Worm (Caenorhabditis elegans) whole organism, mixed stage, embryonic: ENCODE data around the gene pak-1.

Source experiments
- M03D4.4 ChIP-seq: sonication (generic microtip); optimal IDR thresholded peaks from 2 replicates; lab custom pipeline; 2017; ENCODE audit warnings: mild to moderate bottlenecking, missing genetic modification characterization, missing compliant biosample characterization
- bed-3 ChIP-seq: fragments of 200-800 bp; sonication (Bioruptor generic); optimal IDR thresholded peaks from 3 replicates; lab custom pipeline; 2018; ENCODE audit warnings: mild to moderate bottlenecking, missing genetic modification characterization, moderate library complexity, missing compliant biosample characterization
- blmp-1 ChIP-seq: fragments of 150-350 bp; optimal IDR thresholded peaks from 2 replicates; lab custom pipeline; 2014; ENCODE audit warnings: missing biosample characterization, missing genetic modification characterization
- ceh-39 ChIP-seq: fragments of 150-350 bp; optimal IDR thresholded peaks from 2 replicates; lab custom pipeline; 2014; ENCODE audit warnings: missing biosample characterization, missing genetic modification characterization
- ceh-43 ChIP-seq: fragments of 200-800 bp; sonication (Bioruptor generic); optimal IDR thresholded peaks from 2 replicates; lab custom pipeline; 2018; ENCODE audit warnings: mild to moderate bottlenecking, missing genetic modification characterization, moderate library complexity, missing compliant biosample characterization
- ceh-83 ChIP-seq: fragments of 200-800 bp; sonication (Bioruptor generic); optimal IDR thresholded peaks from 2 replicates; lab custom pipeline; 2018; ENCODE audit warnings: mild to moderate bottlenecking, missing genetic modification characterization, missing compliant biosample characterization
- ces-1 ChIP-seq: fragments of 150-350 bp; optimal IDR thresholded peaks from 2 replicates; lab custom pipeline; 2014; ENCODE audit warnings: missing biosample characterization, missing genetic modification reagents, missing genetic modification characterization
- cnd-1 ChIP-seq: fragments of 200-800 bp; sonication (Bioruptor generic); optimal IDR thresholded peaks from 2 replicates; lab custom pipeline; 2018; ENCODE audit warnings: mild to moderate bottlenecking, missing genetic modification characterization, missing compliant biosample characterization
- drap-1 ChIP-seq: fragments of 200-800 bp; sonication (Bioruptor generic); optimal IDR thresholded peaks from 3 replicates; lab custom pipeline; 2018; ENCODE audit warnings: mild to moderate bottlenecking, missing genetic modification characterization, missing compliant biosample characterization
- elt-1 ChIP-seq: sonication (generic microtip); optimal IDR thresholded peaks from 2 replicates; lab custom pipeline; 2017; ENCODE audit warnings: missing genetic modification characterization, mild to moderate bottlenecking, missing compliant biosample characterization, antibody characterized with exemption, moderate library complexity, borderline replicate concordance; ENCODE audit not compliant: insufficient read depth
- elt-3 ChIP-seq: fragments of 150-350 bp; optimal IDR thresholded peaks from 2 replicates; lab custom pipeline; 2014; ENCODE audit warnings: missing biosample characterization, missing genetic modification characterization
- flh-1 ChIP-seq: fragments of 200-800 bp; sonication (Bioruptor generic); optimal IDR thresholded peaks from 2 replicates; lab custom pipeline; 2018; ENCODE audit warnings: mild to moderate bottlenecking, missing genetic modification characterization, moderate library complexity, missing compliant biosample characterization
- ham-2 ChIP-seq: fragments of 200-800 bp; sonication (Bioruptor generic); optimal IDR thresholded peaks from 2 replicates; lab custom pipeline; 2018; ENCODE audit warnings: mild to moderate bottlenecking, missing genetic modification characterization, missing compliant biosample characterization
- hlh-1 ChIP-seq: fragments of 150-350 bp; optimal IDR thresholded peaks from 2 replicates; lab custom pipeline; 2014; ENCODE audit warnings: missing biosample characterization, missing genetic modification reagents, missing genetic modification characterization
- lin-32 ChIP-seq: fragments of 200-800 bp; sonication (Bioruptor generic); optimal IDR thresholded peaks from 2 replicates; lab custom pipeline; 2018; ENCODE audit warnings: mild to moderate bottlenecking, missing genetic modification characterization, missing compliant biosample characterization
- lsy-2 ChIP-seq: fragments of 150-350 bp; optimal IDR thresholded peaks from 2 replicates; lab custom pipeline; 2014; ENCODE audit warnings: missing biosample characterization, missing genetic modification characterization
- mab-5 ChIP-seq: fragments of 150-350 bp; optimal IDR thresholded peaks from 2 replicates; lab custom pipeline; 2014; ENCODE audit warnings: missing biosample characterization, missing genetic modification characterization
- mep-1 ChIP-seq: fragments of 150-350 bp; optimal IDR thresholded peaks from 2 replicates; lab custom pipeline; 2017; ENCODE audit warnings: missing biosample characterization, missing genetic modification reagents, missing genetic modification characterization, inconsistent platforms
- mls-2 ChIP-seq: sonication (generic microtip); optimal IDR thresholded peaks from 2 replicates; lab custom pipeline; 2016; ENCODE audit warnings: mild to moderate bottlenecking, missing genetic modification characterization, moderate library complexity, missing compliant biosample characterization
- nhr-12 ChIP-seq: fragments of 150-350 bp; optimal IDR thresholded peaks from 2 replicates; lab custom pipeline; 2014; ENCODE audit warnings: missing biosample characterization, missing genetic modification characterization
- nhr-2 ChIP-seq: fragments of 150-350 bp; optimal IDR thresholded peaks from 2 replicates; lab custom pipeline; 2014; ENCODE audit warnings: missing biosample characterization, missing genetic modification characterization
- nhr-237 ChIP-seq: fragments of 150-350 bp; optimal IDR thresholded peaks from 2 replicates; lab custom pipeline; 2014; ENCODE audit warnings: missing biosample characterization, missing genetic modification characterization
- nhr-28 ChIP-seq: fragments of 150-350 bp; optimal IDR thresholded peaks from 2 replicates; lab custom pipeline; 2014; ENCODE audit warnings: missing biosample characterization, missing genetic modification characterization
- nhr-76 ChIP-seq: sonication (generic microtip); optimal IDR thresholded peaks from 2 replicates; lab custom pipeline; 2017; ENCODE audit warnings: missing biosample characterization, missing genetic modification characterization
- pha-4 ChIP-seq: fragments of 150-350 bp; optimal IDR thresholded peaks from 2 replicates; lab custom pipeline; 2018; ENCODE audit warnings: missing biosample characterization, missing genetic modification reagents, missing genetic modification characterization
- sem-2 ChIP-seq: fragments of 200-800 bp; sonication (Bioruptor generic); optimal IDR thresholded peaks from 2 replicates; lab custom pipeline; 2018; ENCODE audit warnings: mild to moderate bottlenecking, missing genetic modification characterization, missing compliant biosample characterization
- snpc-4 ChIP-seq: fragments of 150-350 bp; optimal IDR thresholded peaks from 2 replicates; lab custom pipeline; 2014; ENCODE audit warnings: missing biosample characterization, missing genetic modification characterization
- sptf-1 ChIP-seq: sonication (generic microtip); optimal IDR thresholded peaks from 2 replicates; lab custom pipeline; 2017; ENCODE audit warnings: mild to moderate bottlenecking, missing genetic modification characterization, moderate library complexity, missing compliant biosample characterization
- tbx-8 ChIP-seq: fragments of 200-800 bp; sonication (Bioruptor generic); optimal IDR thresholded peaks from 2 replicates; lab custom pipeline; 2018; ENCODE audit warnings: mild to moderate bottlenecking, missing genetic modification characterization, moderate library complexity, missing compliant biosample characterization
- unc-120 ChIP-seq: sonication (generic microtip); optimal IDR thresholded peaks from 2 replicates; lab custom pipeline; 2017; ENCODE audit warnings: missing genetic modification characterization, missing compliant biosample characterization; ENCODE audit not compliant: poor library complexity, severe bottlenecking
- unc-39 ChIP-seq: fragments of 150-350 bp; optimal IDR thresholded peaks from 2 replicates; lab custom pipeline; 2014; ENCODE audit warnings: missing biosample characterization, missing genetic modification characterization
- unc-62 ChIP-seq: fragments of 150-350 bp; optimal IDR thresholded peaks from 2 replicates; lab custom pipeline; 2014; ENCODE audit warnings: missing biosample characterization, missing genetic modification reagents, missing genetic modification characterization
- zip-8 ChIP-seq: fragments of 150-350 bp; optimal IDR thresholded peaks from 2 replicates; lab custom pipeline; 2014; ENCODE audit warnings: missing biosample characterization, missing genetic modification characterization
- ztf-11 ChIP-seq: fragments of 150-350 bp; optimal IDR thresholded peaks from 2 replicates; lab custom pipeline; 2014; ENCODE audit warnings: missing biosample characterization, missing genetic modification characterization

Gene pak-1

ce11 chrX:6052744-6053143, 4.3 kb upstream of the pak-1 start, which contains the start of gene C45B2.6:
C45B2.6 (plus strand) TSS chrX:6052879.
- TF ChIP-seq ces-1 (GFP tag; lab: Kevin White, UChicago) (peak; percentile 10), bed-3 (GFP tag; lab: Kevin White, UChicago) (no peak)
- TF ChIP-seq, all 35 proteins: peak for 1

ce11 chrX:6050849-6051248, 2.4 kb upstream of the pak-1 start:
- peak; percentile 8 for TF ChIP-seq blmp-1
- TF ChIP-seq ham-2 (GFP tag; lab: Kevin White, UChicago) = peak; percentile 47
- TF ChIP-seq elt-1 = peak; percentile 22
- TF ChIP-seq nhr-76 (tag; lab: Kevin White, UChicago) = no peak
- TF ChIP-seq, all 35 proteins: peak for 3

ce11 chrX:6050078-6050477, 1.7 kb upstream of the pak-1 start:
- TF ChIP-seq mls-2 (no peak), ham-2 (GFP tag; lab: Kevin White, UChicago) (no peak), sem-2 (GFP tag; lab: Kevin White, UChicago) (no peak), snpc-4 (tag; lab: Kevin White, UChicago) (no peak), ztf-11 (tag; lab: Kevin White, UChicago) (no peak), unc-120 (tag; lab: Kevin White, UChicago) (peak; percentile 21), nhr-237 (tag; lab: Kevin White, UChicago) (no peak), hlh-1 (peak; percentile 54), ceh-43 (GFP tag; lab: Kevin White, UChicago) (no peak), tbx-8 (GFP tag; lab: Kevin White, UChicago) (no peak), unc-39 (no peak)

- TF ChIP-seq pha-4 (tag; lab: Kevin White, UChicago) (peak; percentile 3), flh-1 (GFP tag; lab: Kevin White, UChicago) (no peak)
Observed at ce11 chrX:6043283-6043682, 5.1 kb downstream of the pak-1 start.

ce11 chrX:6041995-6042481, 6.4 kb downstream of the pak-1 start:
- TF ChIP-seq ceh-39 (no peak), mab-5 (tag; lab: Kevin White, UChicago) (no peak), mep-1 (no peak), bed-3 (GFP tag; lab: Kevin White, UChicago) (no peak), elt-1 (no peak), nhr-28 (tag; lab: Kevin White, UChicago) (no peak), snpc-4 (tag; lab: Kevin White, UChicago) (no peak), sem-2 (GFP tag; lab: Kevin White, UChicago) (no peak), flh-1 (GFP tag; lab: Kevin White, UChicago) (no peak), pha-4 (tag; lab: Kevin White, UChicago) (no peak), cnd-1 (no peak), hlh-1 (peak; percentile 62), unc-120 (tag; lab: Kevin White, UChicago) (peak; percentile 58), nhr-237 (tag; lab: Kevin White, UChicago) (peak; percentile 80), nhr-76 (tag; lab: Kevin White, UChicago) (no peak), ham-2 (GFP tag; lab: Kevin White, UChicago) (peak; percentile 73), lin-32 (no peak), nhr-12 (tag; lab: Kevin White, UChicago) (no peak), sptf-1 (tag; lab: Kevin White, UChicago) (no peak), unc-39 (no peak), elt-3 (tag; lab: Kevin White, UChicago) (peak; percentile 81), ceh-43 (GFP tag; lab: Kevin White, UChicago) (no peak), tbx-8 (GFP tag; lab: Kevin White, UChicago) (no peak), blmp-1 (no peak), unc-62 (no peak), zip-8 (tag; lab: Kevin White, UChicago) (no peak), ces-1 (GFP tag; lab: Kevin White, UChicago) (no peak), drap-1 (GFP tag; lab: Kevin White, UChicago) (no peak), nhr-2 (tag; lab: Kevin White, UChicago) (no peak), ceh-83 (GFP tag; lab: Kevin White, UChicago) (no peak), M03D4.4 (no peak), lsy-2 (no peak), ztf-11 (tag; lab: Kevin White, UChicago) (no peak)
- TF ChIP-seq, all 35 proteins: peak for 5
